Fruit fly (Drosophila melanogaster): ENCODE data around the gene alpha-Man-IIa.
A peak's percentile ranks its signal among the peaks of the same experiment; 100 is the strongest.

alpha-Man-IIa gene

DNA sequence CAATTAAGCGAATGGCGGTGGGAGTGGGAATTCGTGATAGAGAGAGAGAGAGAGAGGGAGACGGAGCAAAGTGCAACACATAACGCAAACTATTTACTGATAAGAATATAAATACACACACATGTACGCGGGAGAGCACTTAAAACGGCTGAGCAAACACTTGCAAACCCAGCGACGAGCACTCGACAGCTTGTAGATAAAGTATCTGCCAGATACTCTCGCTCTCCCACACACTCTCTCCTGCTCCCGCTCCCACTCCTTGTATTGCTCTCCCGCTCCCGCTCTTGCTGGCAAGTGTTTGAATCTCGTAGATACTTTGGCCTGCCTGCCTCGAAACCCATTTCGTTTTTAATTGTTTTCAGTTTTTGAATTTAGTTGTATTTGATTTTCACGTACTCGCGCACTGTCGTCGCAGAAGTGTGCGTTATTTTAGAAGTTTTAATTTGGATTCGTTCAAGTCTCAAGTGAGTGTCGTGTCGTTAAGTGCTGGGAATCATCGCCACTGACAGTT, 15.9 kb downstream of the alpha-Man-IIa start (continued):
- TF ChIP-seq CG3995 (GFP tag; optimal IDR thresholded peaks at IDR 0.05) (no peak), BtbVII (GFP tag; optimal IDR thresholded peaks at IDR 0.05) (peak; percentile 69), disco-r (GFP tag; optimal IDR thresholded peaks at IDR 0.05) (no peak), CG32767 (GFP tag; IDR thresholded peaks at IDR 0.05) (peak; percentile 62; the same call in 1 of the 2 replicates), NK7.1 (GFP tag; optimal IDR thresholded peaks at IDR 0.05) (no peak), MBD-R2 (GFP tag; IDR thresholded peaks at IDR 0.05) (peak; percentile 23; the same call in 1 of the 2 replicates), CG11696 (GFP tag; IDR thresholded peaks at IDR 0.05) (no peak), pzg (GFP tag; optimal IDR thresholded peaks at IDR 0.05) (no peak), CG3407 (GFP tag; optimal IDR thresholded peaks at IDR 0.05) (peak; percentile 35), tna (GFP tag; IDR thresholded peaks at IDR 0.05; ENCODE audit: partially characterized antibody) (no peak), cato (GFP tag; optimal IDR thresholded peaks at IDR 0.05; ENCODE audit: borderline replicate concordance) (no peak), exex (tag; optimal IDR thresholded peaks at IDR 0.05) (peak; percentile 38), Sin3A (optimal IDR thresholded peaks at IDR 0.05) (no peak), Hand (GFP tag; optimal IDR thresholded peaks at IDR 0.05) (peak; percentile 54), CG6689 (GFP tag; IDR thresholded peaks at IDR 0.05) (no peak), E2f1 (GFP tag; IDR thresholded peaks at IDR 0.05) (no peak), gfzf (GFP tag; optimal IDR thresholded peaks at IDR 0.05) (no peak), CG4404 (GFP tag; IDR thresholded peaks at IDR 0.05) (no peak), CG12659 (GFP tag; optimal IDR thresholded peaks at IDR 0.05) (peak; percentile 29), GATAe (GFP tag; conservative IDR thresholded peaks at IDR 0.05) (no peak), CG9932 (GFP tag; IDR thresholded peaks at IDR 0.05) (no peak), tap (tag; optimal IDR thresholded peaks at IDR 0.05) (no peak), emc (GFP tag; optimal IDR thresholded peaks at IDR 0.05) (no peak), Meics (GFP tag; optimal IDR thresholded peaks at IDR 0.05) (peak; percentile 38), CG18262 (tag; optimal IDR thresholded peaks at IDR 0.05) (peak; percentile 12), kah (GFP tag; optimal IDR thresholded peaks at IDR 0.05) (peak; percentile 83), en (GFP tag; optimal IDR thresholded peaks at IDR 0.05) (no peak), CG42726 (GFP tag; IDR thresholded peaks at IDR 0.05; ENCODE audit: partially characterized antibody) (no peak), CG14441 (GFP tag; IDR thresholded peaks at IDR 0.05) (no peak), CG11247 (GFP tag; IDR thresholded peaks at IDR 0.05) (no peak), zf30C (GFP tag; optimal IDR thresholded peaks at IDR 0.05) (peak; percentile 2), CG10274 (GFP tag; optimal IDR thresholded peaks at IDR 0.05) (no peak), Sry-δ (GFP tag; optimal IDR thresholded peaks at IDR 0.05) (no peak), CG6683 (GFP tag; optimal IDR thresholded peaks at IDR 0.05) (no peak), CG8924 (tag; optimal IDR thresholded peaks at IDR 0.05) (peak; percentile 14), kay (GFP tag; optimal IDR thresholded peaks at IDR 0.05) (no peak), ewg (GFP tag; optimal IDR thresholded peaks at IDR 0.05) (no peak), trh (GFP tag; optimal IDR thresholded peaks at IDR 0.05) (no peak), Six4 (GFP tag; optimal IDR thresholded peaks at IDR 0.05) (no peak), Tbp (GFP tag; optimal IDR thresholded peaks at IDR 0.05) (no peak), CG5245 (GFP tag; optimal IDR thresholded peaks at IDR 0.05) (no peak), cas (GFP tag; IDR thresholded peaks at IDR 0.05) (no peak), CG4424 (GFP tag; optimal IDR thresholded peaks at IDR 0.05) (no peak), gem (tag; optimal IDR thresholded peaks at IDR 0.05) (no peak), HmgZ (tag; optimal IDR thresholded peaks at IDR 0.05) (peak; percentile 52), sens (GFP tag) (peak; percentile 79), Dll (GFP tag; IDR thresholded peaks at IDR 0.05; ENCODE audit: partially characterized antibody) (peak; percentile 51; the same call in 3 of the 4 replicates), C15 (GFP tag; IDR thresholded peaks at IDR 0.05) (no peak), ab (GFP tag; optimal IDR thresholded peaks at IDR 0.05) (no peak), so (GFP tag; IDR thresholded peaks at IDR 0.05) (peak; percentile 61; the same call in 1 of the 3 replicates), Taf1 (GFP tag; IDR thresholded peaks at IDR 0.05) (no peak), CG17186 (GFP tag; optimal IDR thresholded peaks at IDR 0.05) (no peak)
